Worm (Caenorhabditis elegans) whole organism, L2 larva: Measurements from ENCODE around the gene F43B10.1.

ENCODE experiments used
- C34F6.9 ChIP-seq: fragments of 150-350 bp; optimal IDR thresholded peaks from 2 replicates; lab custom pipeline; 2014; ENCODE audit warnings: missing biosample characterization, missing genetic modification characterization
- R02D3.7 ChIP-seq: fragments of 150-350 bp; optimal IDR thresholded peaks from 2 replicates; lab custom pipeline; 2014; ENCODE audit warnings: missing biosample characterization, missing genetic modification characterization
- Y55F3AM.14 ChIP-seq: fragments of 200-800 bp; sonication (Bioruptor generic); optimal IDR thresholded peaks from 2 replicates; lab custom pipeline; 2018; ENCODE audit warnings: mild to moderate bottlenecking, missing genetic modification characterization, missing compliant biosample characterization
- alr-1 ChIP-seq: fragments of 150-350 bp; optimal IDR thresholded peaks from 2 replicates; lab custom pipeline; 2014; ENCODE audit warnings: missing biosample characterization, missing genetic modification characterization
- aly-2 ChIP-seq: fragments of 150-350 bp; optimal IDR thresholded peaks from 2 replicates; lab custom pipeline; 2014; ENCODE audit warnings: missing biosample characterization, missing genetic modification characterization
- blmp-1 ChIP-seq: sonication (generic microtip); optimal IDR thresholded peaks from 2 replicates; lab custom pipeline; 2017; ENCODE audit warnings: missing genetic modification characterization, mild to moderate bottlenecking, missing compliant biosample characterization, antibody characterized with exemption, moderate library complexity; ENCODE audit not compliant: insufficient read depth
- ceh-16 ChIP-seq: fragments of 150-350 bp; optimal IDR thresholded peaks from 2 replicates; lab custom pipeline; 2014; ENCODE audit warnings: missing biosample characterization, missing genetic modification characterization
- dmd-4 ChIP-seq: sonication (generic microtip); optimal IDR thresholded peaks from 2 replicates; lab custom pipeline; 2017; ENCODE audit warnings: missing biosample characterization, missing genetic modification characterization
- egl-27 ChIP-seq: sonication (generic microtip); optimal IDR thresholded peaks from 3 replicates; lab custom pipeline; 2017; ENCODE audit warnings: missing biosample characterization, missing genetic modification reagents, missing genetic modification characterization
- elt-1 ChIP-seq: fragments of 150-350 bp; optimal IDR thresholded peaks from 2 replicates; lab custom pipeline; 2014; ENCODE audit warnings: missing biosample characterization, missing genetic modification characterization
- elt-3 ChIP-seq: sonication (generic microtip); optimal IDR thresholded peaks from 2 replicates; lab custom pipeline; 2017; ENCODE audit warnings: missing biosample characterization, missing genetic modification characterization
- fos-1 ChIP-seq: fragments of 150-350 bp; optimal IDR thresholded peaks from 2 replicates; lab custom pipeline; 2014; ENCODE audit warnings: missing biosample characterization, missing genetic modification characterization
- gmeb-1 ChIP-seq: fragments of 150-350 bp; optimal IDR thresholded peaks from 2 replicates; lab custom pipeline; 2014; ENCODE audit warnings: missing biosample characterization, missing genetic modification characterization
- lin-13 ChIP-seq: fragments of 150-350 bp; optimal IDR thresholded peaks from 2 replicates; lab custom pipeline; 2014; ENCODE audit warnings: missing biosample characterization, missing genetic modification reagents, missing genetic modification characterization
- lin-39 ChIP-seq: fragments of 150-350 bp; optimal IDR thresholded peaks from 2 replicates; lab custom pipeline; 2014; ENCODE audit warnings: missing biosample characterization, missing genetic modification reagents, missing genetic modification characterization
- lsy-2 ChIP-seq, 2 experiments: fragments of 150-350 bp in 1 of 2; sonication (generic microtip) in 1 of 2; optimal IDR thresholded peaks; 2 replicates each; lab custom pipeline; 2014 to 2017; ENCODE audit warnings: missing biosample characterization in 2 of 2, missing genetic modification characterization in 2 of 2
- mbf-1 ChIP-seq: sonication (generic microtip); optimal IDR thresholded peaks from 2 replicates; lab custom pipeline; 2017; ENCODE audit warnings: missing biosample characterization, missing genetic modification characterization
- mdl-1 ChIP-seq, 2 experiments: fragments of 150-350 bp in 1 of 2; sonication (generic microtip) in 1 of 2; optimal IDR thresholded peaks; 2 replicates each; lab custom pipeline; 2017; ENCODE audit warnings: missing biosample characterization in 2 of 2, missing genetic modification characterization in 2 of 2
- nhr-10 ChIP-seq: sonication (generic microtip); optimal IDR thresholded peaks from 2 replicates; lab custom pipeline; 2017; ENCODE audit warnings: missing biosample characterization, missing genetic modification characterization
- nhr-129 ChIP-seq: fragments of 150-350 bp; optimal IDR thresholded peaks from 2 replicates; lab custom pipeline; 2014; ENCODE audit warnings: missing biosample characterization, missing genetic modification characterization
- nhr-21 ChIP-seq: fragments of 150-350 bp; optimal IDR thresholded peaks from 2 replicates; lab custom pipeline; 2014; ENCODE audit warnings: missing biosample characterization, missing genetic modification characterization
- nhr-23 ChIP-seq: fragments of 150-350 bp; optimal IDR thresholded peaks from 2 replicates; lab custom pipeline; 2014; ENCODE audit warnings: missing biosample characterization, missing genetic modification reagents, missing genetic modification characterization
- nhr-237 ChIP-seq: fragments of 150-350 bp; optimal IDR thresholded peaks from 2 replicates; lab custom pipeline; 2014; ENCODE audit warnings: missing biosample characterization, missing genetic modification characterization
- nhr-6 ChIP-seq: fragments of 150-350 bp; optimal IDR thresholded peaks from 2 replicates; lab custom pipeline; 2014; ENCODE audit warnings: missing biosample characterization, missing genetic modification characterization
- sem-4 ChIP-seq: fragments of 150-350 bp; optimal IDR thresholded peaks from 2 replicates; lab custom pipeline; 2014; ENCODE audit warnings: missing biosample characterization, missing genetic modification reagents, missing genetic modification characterization
- sma-3 ChIP-seq: sonication (generic microtip); optimal IDR thresholded peaks from 2 replicates; lab custom pipeline; 2016; ENCODE audit warnings: missing genetic modification reagents, missing genetic modification characterization, missing compliant biosample characterization
- snpc-4 ChIP-seq: fragments of 150-350 bp; optimal IDR thresholded peaks from 2 replicates; lab custom pipeline; 2014; ENCODE audit warnings: missing biosample characterization, missing genetic modification characterization
- unc-55 ChIP-seq: fragments of 150-350 bp; sonication (generic microtip); optimal IDR thresholded peaks from 3 replicates; lab custom pipeline; 2014; ENCODE audit warnings: missing biosample characterization, missing genetic modification reagents, missing genetic modification characterization
- unc-62 ChIP-seq: fragments of 150-350 bp; optimal IDR thresholded peaks from 2 replicates; lab custom pipeline; 2014; ENCODE audit warnings: missing biosample characterization, missing genetic modification reagents, missing genetic modification characterization
- zag-1 ChIP-seq: fragments of 150-350 bp; optimal IDR thresholded peaks from 2 replicates; lab custom pipeline; 2014; ENCODE audit warnings: missing biosample characterization, missing genetic modification characterization
- ztf-1 ChIP-seq: fragments of 200-800 bp; sonication (Bioruptor generic); conservative IDR thresholded peaks from 2 replicates; pipeline ENCODE4 v1.3.6; 2022; ENCODE audit warnings: missing genetic modification characterization, missing compliant biosample characterization
- ztf-11 ChIP-seq: sonication (generic microtip); optimal IDR thresholded peaks from 2 replicates; lab custom pipeline; 2017; ENCODE audit warnings: missing biosample characterization, missing genetic modification characterization

F43B10.1 gene

ce11 chrX:16634708-16635107 is 27.9 kb downstream of the F43B10.1 start (continued):
- TF ChIP-seq C34F6.9 (peak; percentile 76), ceh-16 (tag; lab: Kevin White, UChicago) (no peak), nhr-237 (no peak), nhr-21 (tag; lab: Kevin White, UChicago) (peak; percentile 75), sma-3 (GFP tag; lab: Kevin White, UChicago) (peak; percentile 79), zag-1 (peak; percentile 64), lin-13 (GFP tag; lab: Kevin White, UChicago) (peak; percentile 51), mdl-1 (tag; optimal IDR thresholded peaks at IDR 0.05; lab: Kevin White, UChicago) (peak in 1 of 2 experiments; percentile 61), egl-27 (tag; lab: Kevin White, UChicago) (peak; percentile 79), lin-39 (no peak)

ce11 chrX:16634103-16634502 is 28.5 kb downstream of the F43B10.1 start:
- TF ChIP-seq gmeb-1 (tag; lab: Kevin White, UChicago) (no peak), blmp-1 (tag; lab: Kevin White, UChicago) (peak; percentile 54), ztf-1 (no peak), nhr-10 (no peak)

DNA sequence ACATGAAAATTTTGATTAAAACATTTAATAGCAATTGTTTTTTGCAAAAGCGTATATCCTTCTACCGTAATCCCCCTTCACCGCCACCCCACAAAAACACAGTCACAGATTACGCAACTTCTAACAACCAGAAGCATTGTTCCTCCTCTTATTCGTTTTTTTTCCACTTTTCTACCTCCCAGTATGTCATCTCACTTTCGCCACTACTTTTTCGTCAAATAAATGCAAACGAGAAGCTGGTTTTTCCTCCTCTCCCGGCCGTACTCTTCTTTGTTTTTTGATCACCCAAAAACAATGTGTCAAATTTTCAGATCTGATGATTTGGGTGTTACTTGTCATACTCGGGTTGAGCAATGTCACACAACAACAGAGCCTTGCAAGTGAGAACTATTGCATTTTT is 29.6 kb downstream of the F43B10.1 start, which contains the start of gene C06G1.1:
C06G1.1 (plus strand) TSS at position 301 of the 400 bp plus-strand sequence.
- TF ChIP-seq unc-55 (GFP tag; lab: Kevin White, UChicago) = no peak
- no peak for TF ChIP-seq nhr-23 (tag; lab: Kevin White, UChicago)
- TF ChIP-seq elt-1 (tag; lab: Kevin White, UChicago) = no peak
- TF ChIP-seq snpc-4 (tag; lab: Kevin White, UChicago) = no peak
- no peak for TF ChIP-seq nhr-129
- TF ChIP-seq elt-3 = no peak
- no peak for TF ChIP-seq zag-1
- TF ChIP-seq R02D3.7 (tag; lab: Kevin White, UChicago) = no peak
- no peak for TF ChIP-seq aly-2 (tag; lab: Kevin White, UChicago)
- TF ChIP-seq lsy-2 (tag; optimal IDR thresholded peaks at IDR 0.05; lab: Kevin White, UChicago) = no peak
- no peak for TF ChIP-seq sem-4 (tag; lab: Kevin White, UChicago)
- TF ChIP-seq ztf-1 = no peak
- no peak for TF ChIP-seq nhr-6 (tag; lab: Kevin White, UChicago)
- no peak for TF ChIP-seq Y55F3AM.14 (GFP tag; lab: Kevin White, UChicago)
- no peak for TF ChIP-seq gmeb-1 (tag; lab: Kevin White, UChicago)

- TF ChIP-seq lin-39 = no peak
- peak; percentile 94 for TF ChIP-seq blmp-1 (tag; lab: Kevin White, UChicago)
Observed at ce11 chrX:16631847-16632246, 30.8 kb downstream of the F43B10.1 start.

DNA sequence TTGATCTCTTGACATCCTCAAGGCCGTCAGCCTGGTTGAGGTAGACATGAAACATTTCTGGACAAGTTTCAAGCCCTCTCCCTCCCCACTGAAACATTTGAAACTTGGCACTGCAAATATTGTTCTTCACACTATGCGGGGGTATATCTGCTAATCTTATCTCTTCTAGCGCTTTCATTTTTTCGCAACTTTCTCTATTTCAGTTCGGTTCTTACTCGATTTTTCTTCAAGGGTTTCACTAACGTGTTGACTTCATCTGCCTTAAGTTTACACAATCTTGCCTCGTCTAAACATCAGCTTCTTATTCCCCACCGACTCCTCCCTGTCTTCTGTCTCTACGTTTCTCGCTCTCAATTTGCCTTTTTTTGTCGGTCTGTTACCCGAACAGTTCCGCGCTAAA is 32.9 kb downstream of the F43B10.1 start:
- TF ChIP-seq blmp-1 (tag; lab: Kevin White, UChicago) (peak; percentile 58), dmd-4 (tag; lab: Kevin White, UChicago) (no peak)

DNA sequence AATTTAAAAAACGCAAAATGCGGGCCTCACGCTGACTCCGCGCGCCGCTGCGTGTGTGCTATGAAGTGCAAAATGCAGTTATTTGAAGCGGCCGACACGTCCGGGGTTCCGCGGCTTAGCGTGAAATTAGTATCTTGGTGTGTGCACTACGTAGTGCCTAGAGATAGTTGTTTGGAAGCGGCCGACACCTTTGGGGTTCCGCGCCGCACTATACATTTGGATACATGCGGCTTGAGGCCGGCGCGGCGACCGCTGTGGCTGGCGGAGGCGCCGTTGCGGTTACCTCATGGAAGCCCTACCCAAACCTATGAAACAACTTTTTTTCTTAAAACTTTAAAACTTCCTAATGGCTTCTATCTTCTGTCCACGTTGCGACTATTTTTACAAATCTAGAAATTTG is 33.5 kb downstream of the F43B10.1 start:
- peak; percentile 78 for TF ChIP-seq snpc-4 (tag; lab: Kevin White, UChicago)
- TF ChIP-seq ztf-11 = no peak

DNA sequence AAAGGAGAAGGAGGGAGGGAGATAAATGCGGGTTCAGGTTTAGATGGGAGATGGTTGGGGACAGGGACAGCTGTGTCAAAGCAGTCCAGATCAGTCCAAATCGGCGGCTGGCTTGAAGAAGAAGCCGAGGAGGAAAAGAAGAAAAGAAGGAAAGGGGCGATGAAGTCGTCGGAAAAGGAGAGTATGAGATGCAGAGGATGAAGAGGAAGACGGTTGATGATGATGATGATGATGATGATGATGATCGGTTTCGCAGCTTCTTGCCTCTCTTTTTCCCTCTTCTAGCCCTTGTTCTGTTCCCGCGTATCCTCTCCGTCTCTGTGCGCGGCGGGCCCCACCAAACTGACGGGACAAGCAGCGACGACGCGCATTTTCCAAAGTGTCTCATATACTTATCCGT is 35.8 kb downstream of the F43B10.1 start:
- TF ChIP-seq mbf-1 (tag; lab: Kevin White, UChicago) = no peak
- no peak for TF ChIP-seq sem-4 (tag; lab: Kevin White, UChicago)
- TF ChIP-seq alr-1 (tag; lab: Kevin White, UChicago) = no peak
- no peak for TF ChIP-seq lin-39
- TF ChIP-seq nhr-21 (tag; lab: Kevin White, UChicago) = no peak
- no peak for TF ChIP-seq mdl-1 (tag; optimal IDR thresholded peaks at IDR 0.05; lab: Kevin White, UChicago)
- TF ChIP-seq fos-1 = no peak
- TF ChIP-seq ceh-16 (tag; lab: Kevin White, UChicago) = no peak
- TF ChIP-seq nhr-237 = no peak
- TF ChIP-seq unc-62 (GFP tag; lab: Kevin White, UChicago) = no peak
